Worm (Caenorhabditis elegans) whole organism, late embryonic: Measurements from ENCODE around the gene clec-78.
A peak's percentile ranks its signal among the peaks of the same experiment; 100 is the strongest.

Experiments
- C08G9.2 ChIP-seq: sonication (generic microtip); optimal IDR thresholded peaks from 2 replicates; lab custom pipeline; 2016; ENCODE audit warnings: mild to moderate bottlenecking, missing genetic modification characterization, moderate library complexity, missing compliant biosample characterization
- C38D4.7 ChIP-seq: fragments of 200-800 bp; sonication (Bioruptor generic); optimal IDR thresholded peaks from 2 replicates; lab custom pipeline; 2018; ENCODE audit warnings: mild to moderate bottlenecking, missing genetic modification characterization, moderate library complexity, missing compliant biosample characterization
- F13H6.1 ChIP-seq: sonication (generic microtip); optimal IDR thresholded peaks from 2 replicates; lab custom pipeline; 2016; ENCODE audit warnings: missing genetic modification characterization, missing compliant biosample characterization
- K02D7.2 ChIP-seq: sonication (generic microtip); optimal IDR thresholded peaks from 2 replicates; lab custom pipeline; 2017; ENCODE audit warnings: mild to moderate bottlenecking, missing genetic modification characterization, missing compliant biosample characterization
- K09A11.1 ChIP-seq: sonication (generic microtip); optimal IDR thresholded peaks from 2 replicates; lab custom pipeline; 2017; ENCODE audit warnings: antibody characterized with exemption, mild to moderate bottlenecking, missing genetic modification characterization, missing compliant biosample characterization; ENCODE audit not compliant: insufficient read depth
- Y22D7AL.16 ChIP-seq: sonication (generic microtip); optimal IDR thresholded peaks from 2 replicates; lab custom pipeline; 2016; ENCODE audit warnings: missing genetic modification characterization, missing compliant biosample characterization
- ceh-19 ChIP-seq: fragments of 200-800 bp; sonication (Bioruptor generic); optimal IDR thresholded peaks from 2 replicates; lab custom pipeline; 2018; ENCODE audit warnings: mild to moderate bottlenecking, missing genetic modification characterization, missing compliant biosample characterization
- ceh-2 ChIP-seq: sonication (generic microtip); optimal IDR thresholded peaks from 2 replicates; lab custom pipeline; 2016; ENCODE audit warnings: missing genotype, missing genetic modification characterization, missing compliant biosample characterization
- ceh-22 ChIP-seq: sonication (generic microtip); optimal IDR thresholded peaks from 2 replicates; lab custom pipeline; 2017; ENCODE audit warnings: missing biosample characterization, missing genetic modification characterization
- ceh-30 ChIP-seq: fragments of 150-350 bp; optimal IDR thresholded peaks from 2 replicates; lab custom pipeline; 2014; ENCODE audit warnings: missing biosample characterization, missing genetic modification characterization
- ceh-34 ChIP-seq: sonication (generic microtip); optimal IDR thresholded peaks from 2 replicates; lab custom pipeline; 2016; ENCODE audit warnings: mild to moderate bottlenecking, missing genetic modification characterization, missing compliant biosample characterization
- ceh-45 ChIP-seq: fragments of 200-800 bp; sonication (Bioruptor generic); IDR thresholded peaks from 2 replicates; pipeline ENCODE4 v1.3.6; 2022; ENCODE audit warnings: missing genetic modification reagents, missing genetic modification characterization, missing compliant biosample characterization
- ceh-48 ChIP-seq: sonication (generic microtip); optimal IDR thresholded peaks from 2 replicates; lab custom pipeline; 2016; ENCODE audit warnings: missing genetic modification characterization, inconsistent platforms, missing compliant biosample characterization
- ceh-6 ChIP-seq: fragments of 200-800 bp; sonication (Bioruptor generic); optimal IDR thresholded peaks from 2 replicates; lab custom pipeline; 2018; ENCODE audit warnings: mild to moderate bottlenecking, missing genetic modification characterization, missing compliant biosample characterization
- ceh-9 ChIP-seq: sonication (generic microtip); optimal IDR thresholded peaks from 2 replicates; lab custom pipeline; 2016; ENCODE audit warnings: mild to moderate bottlenecking, missing genetic modification characterization, inconsistent platforms, missing compliant biosample characterization
- dmd-4 ChIP-seq: sonication (generic microtip); optimal IDR thresholded peaks from 2 replicates; lab custom pipeline; 2016; ENCODE audit warnings: borderline replicate concordance, missing genetic modification characterization, missing compliant biosample characterization
- elt-4 ChIP-seq: sonication (generic microtip); optimal IDR thresholded peaks from 2 replicates; lab custom pipeline; 2016; ENCODE audit warnings: missing genetic modification characterization, missing compliant biosample characterization
- ets-4 ChIP-seq: sonication (generic microtip); optimal IDR thresholded peaks from 2 replicates; lab custom pipeline; 2016; ENCODE audit warnings: missing genetic modification characterization, missing compliant biosample characterization
- eyg-1 ChIP-seq: sonication (generic microtip); optimal IDR thresholded peaks from 2 replicates; lab custom pipeline; 2016; ENCODE audit warnings: missing genotype, missing genetic modification characterization, missing compliant biosample characterization
- fax-1 ChIP-seq: sonication (generic microtip); optimal IDR thresholded peaks from 2 replicates; lab custom pipeline; 2016; ENCODE audit warnings: missing genotype, missing genetic modification characterization, missing compliant biosample characterization
- fkh-10 ChIP-seq: fragments of 150-350 bp; optimal IDR thresholded peaks from 2 replicates; lab custom pipeline; 2014; ENCODE audit warnings: missing biosample characterization, missing genetic modification reagents, missing genetic modification characterization
- fkh-6 ChIP-seq: sonication (generic microtip); optimal IDR thresholded peaks from 2 replicates; lab custom pipeline; 2016; ENCODE audit warnings: missing genetic modification characterization, missing compliant biosample characterization
- gmeb-2 ChIP-seq: sonication (generic microtip); optimal IDR thresholded peaks from 2 replicates; lab custom pipeline; 2016; ENCODE audit warnings: missing genetic modification characterization, inconsistent platforms, missing compliant biosample characterization
- hlh-15 ChIP-seq: sonication (generic microtip); optimal IDR thresholded peaks from 2 replicates; lab custom pipeline; 2016; ENCODE audit warnings: missing genetic modification characterization, missing compliant biosample characterization
- hlh-6 ChIP-seq: sonication (generic microtip); optimal IDR thresholded peaks from 2 replicates; lab custom pipeline; 2016; ENCODE audit warnings: missing genotype, missing genetic modification characterization, missing compliant biosample characterization
- hlh-8 ChIP-seq: sonication (generic microtip); optimal IDR thresholded peaks from 2 replicates; lab custom pipeline; 2016; ENCODE audit warnings: missing genotype, missing genetic modification characterization, missing compliant biosample characterization
- lim-6 ChIP-seq: sonication (generic microtip); optimal IDR thresholded peaks from 2 replicates; lab custom pipeline; 2016; ENCODE audit warnings: missing genetic modification characterization, missing compliant biosample characterization
- lin-11 ChIP-seq: fragments of 200-800 bp; sonication (Bioruptor generic); optimal IDR thresholded peaks from 2 replicates; lab custom pipeline; 2018; ENCODE audit warnings: mild to moderate bottlenecking, missing genetic modification characterization, missing compliant biosample characterization
- madf-2 ChIP-seq: sonication (generic microtip); optimal IDR thresholded peaks from 2 replicates; lab custom pipeline; 2017; ENCODE audit warnings: missing genetic modification characterization, missing compliant biosample characterization
- nfya-1 ChIP-seq: sonication (generic microtip); optimal IDR thresholded peaks from 2 replicates; lab custom pipeline; 2017; ENCODE audit warnings: missing genetic modification characterization, mild to moderate bottlenecking, missing compliant biosample characterization, antibody characterized with exemption, moderate library complexity
- nhr-11 ChIP-seq: fragments of 150-350 bp; optimal IDR thresholded peaks from 2 replicates; lab custom pipeline; 2014; ENCODE audit warnings: missing biosample characterization, missing genetic modification characterization
- nhr-232 ChIP-seq: sonication (generic microtip); optimal IDR thresholded peaks from 2 replicates; lab custom pipeline; 2016; ENCODE audit warnings: missing genetic modification characterization, missing compliant biosample characterization
- npax-4 ChIP-seq: sonication (generic microtip); optimal IDR thresholded peaks from 2 replicates; lab custom pipeline; 2016; ENCODE audit warnings: missing genetic modification characterization, missing compliant biosample characterization
- odd-2 ChIP-seq: sonication (generic microtip); optimal IDR thresholded peaks from 2 replicates; lab custom pipeline; 2017; ENCODE audit warnings: antibody characterized with exemption, mild to moderate bottlenecking, missing genetic modification characterization, missing compliant biosample characterization
- pag-3 ChIP-seq: sonication (generic microtip); optimal IDR thresholded peaks from 2 replicates; lab custom pipeline; 2016; ENCODE audit warnings: missing compliant biosample characterization, missing genetic modification characterization, borderline replicate concordance
- pax-1 ChIP-seq: fragments of 150-350 bp; optimal IDR thresholded peaks from 2 replicates; lab custom pipeline; 2014; ENCODE audit warnings: missing biosample characterization, missing genetic modification characterization
- pqm-1 ChIP-seq: sonication (generic microtip); optimal IDR thresholded peaks from 2 replicates; lab custom pipeline; 2016; ENCODE audit warnings: missing genetic modification characterization, missing compliant biosample characterization
- pros-1 ChIP-seq: fragments of 150-350 bp; optimal IDR thresholded peaks from 2 replicates; lab custom pipeline; 2014; ENCODE audit warnings: missing biosample characterization, missing genetic modification reagents, missing genetic modification characterization
- ref-2 ChIP-seq: sonication (generic microtip); optimal IDR thresholded peaks from 2 replicates; lab custom pipeline; 2016; ENCODE audit warnings: missing genetic modification characterization, missing compliant biosample characterization
- rnt-1 ChIP-seq: sonication (generic microtip); optimal IDR thresholded peaks from 2 replicates; lab custom pipeline; 2016; ENCODE audit warnings: missing genetic modification characterization, missing compliant biosample characterization
- sdc-2 ChIP-seq: sonication (generic microtip); optimal IDR thresholded peaks from 2 replicates; lab custom pipeline; 2016; ENCODE audit warnings: missing genotype, missing genetic modification characterization, missing compliant biosample characterization
- sox-2 ChIP-seq: fragments of 200-800 bp; sonication (Bioruptor generic); IDR thresholded peaks from 2 replicates; pipeline ENCODE4 v1.3.6; 2022; ENCODE audit warnings: missing genetic modification reagents, missing genetic modification characterization, missing compliant biosample characterization
- sox-4 ChIP-seq: sonication (generic microtip); optimal IDR thresholded peaks from 2 replicates; lab custom pipeline; 2017; ENCODE audit warnings: mild to moderate bottlenecking, missing genetic modification characterization, inconsistent platforms, missing compliant biosample characterization
- syd-9 ChIP-seq: sonication (generic microtip); optimal IDR thresholded peaks from 2 replicates; lab custom pipeline; 2016; ENCODE audit warnings: mild to moderate bottlenecking, missing genetic modification characterization, moderate library complexity, missing compliant biosample characterization
- tbx-2 ChIP-seq: sonication (generic microtip); optimal IDR thresholded peaks from 2 replicates; lab custom pipeline; 2016; ENCODE audit warnings: missing genetic modification characterization, missing compliant biosample characterization
- unc-3 ChIP-seq, 2 experiments: fragments of 200-800 bp in 1 of 2; sonication (Bioruptor generic) in 1 of 2; sonication (generic microtip) in 1 of 2; conservative IDR thresholded peaks in 1 of 2; optimal IDR thresholded peaks in 1 of 2; 2 replicates each; pipeline versions ENCODE4 v1.3.6 to Lab custom; 2016 to 2022; ENCODE audit warnings: missing compliant biosample characterization in 2 of 2, missing genetic modification characterization in 2 of 2, missing genetic modification reagents in 1 of 2
- unc-55 ChIP-seq: sonication (generic microtip); optimal IDR thresholded peaks from 2 replicates; lab custom pipeline; 2017; ENCODE audit warnings: missing biosample characterization, missing genetic modification reagents, missing genetic modification characterization
- unc-86 ChIP-seq: sonication (generic microtip); optimal IDR thresholded peaks from 2 replicates; lab custom pipeline; 2016; ENCODE audit warnings: missing genetic modification characterization, missing compliant biosample characterization
- zip-5 ChIP-seq: sonication (generic microtip); optimal IDR thresholded peaks from 2 replicates; lab custom pipeline; 2016; ENCODE audit warnings: missing genetic modification characterization, missing compliant biosample characterization
- ztf-16 ChIP-seq: sonication (generic microtip); optimal IDR thresholded peaks from 2 replicates; lab custom pipeline; 2017; ENCODE audit warnings: missing genetic modification characterization, missing compliant biosample characterization

clec-78 gene

ce11 chrIV:4041006-4041405, 52.1 kb downstream of the clec-78 start:
- TF ChIP-seq ceh-22 (tag; lab: Kevin White, UChicago) (no peak), ceh-6 (GFP tag; lab: Kevin White, UChicago) (no peak), unc-86 (no peak), lim-6 (tag; lab: Kevin White, UChicago) (no peak), rnt-1 (tag; lab: Kevin White, UChicago) (no peak), pros-1 (no peak), unc-3 (GFP tag; conservative IDR thresholded peaks at IDR 0.05; lab: Robert Waterston, UW) (no peak), unc-3 (tag; optimal IDR thresholded peaks at IDR 0.05; lab: Kevin White, UChicago) (no peak), K09A11.1 (no peak), F13H6.1 (tag; lab: Kevin White, UChicago) (no peak), Y22D7AL.16 (tag; lab: Kevin White, UChicago) (no peak), lin-11 (no peak), ceh-45 (no peak)

ce11 chrIV:4042274-4042673, 53.4 kb downstream of the clec-78 start, which contains the start of gene cdc-73:
TSS of gene cdc-73 (plus strand) at chrIV:4042575.
- TF ChIP-seq fkh-6 (tag; lab: Kevin White, UChicago) (peak; percentile 8), K02D7.2 (no peak), dmd-4 (no peak), zip-5 (tag; lab: Kevin White, UChicago) (peak; percentile 46), madf-2 (no peak), ref-2 (tag; lab: Kevin White, UChicago) (peak; percentile 33), hlh-6 (tag; lab: Kevin White, UChicago) (no peak), gmeb-2 (tag; lab: Kevin White, UChicago) (no peak), ceh-22 (tag; lab: Kevin White, UChicago) (no peak), Y22D7AL.16 (tag; lab: Kevin White, UChicago) (no peak), pag-3 (tag; lab: Kevin White, UChicago) (peak; percentile 9), K09A11.1 (no peak), tbx-2 (tag; lab: Kevin White, UChicago) (peak; percentile 72), nfya-1 (tag; lab: Kevin White, UChicago) (no peak), ceh-48 (tag; lab: Kevin White, UChicago) (no peak), C08G9.2 (peak; percentile 86), unc-86 (no peak), C38D4.7 (no peak), nhr-11 (tag; lab: Kevin White, UChicago) (no peak), ceh-9 (tag; lab: Kevin White, UChicago) (no peak), ceh-19 (GFP tag; lab: Kevin White, UChicago) (no peak), lin-11 (no peak), F13H6.1 (tag; lab: Kevin White, UChicago) (no peak), sox-4 (tag; lab: Kevin White, UChicago) (no peak), nhr-232 (no peak), npax-4 (no peak), pqm-1 (tag; lab: Kevin White, UChicago) (no peak), hlh-8 (tag; lab: Kevin White, UChicago) (peak; percentile 66), hlh-15 (tag; lab: Kevin White, UChicago) (no peak), sdc-2 (no peak), unc-55 (no peak), ceh-6 (GFP tag; lab: Kevin White, UChicago) (no peak), pax-1 (tag; lab: Kevin White, UChicago) (no peak), odd-2 (tag; lab: Kevin White, UChicago) (no peak), pros-1 (no peak), fax-1 (tag; lab: Kevin White, UChicago) (peak; percentile 25), ztf-16 (tag; lab: Kevin White, UChicago) (no peak), ets-4 (peak; percentile 80), ceh-30 (no peak), sox-2 (GFP tag; lab: Robert Waterston, UW) (no peak), ceh-2 (tag; lab: Kevin White, UChicago) (peak; percentile 74), ceh-34 (tag; lab: Kevin White, UChicago) (peak; percentile 5), eyg-1 (tag; lab: Kevin White, UChicago) (no peak), elt-4 (tag; lab: Kevin White, UChicago) (no peak), lim-6 (tag; lab: Kevin White, UChicago) (peak; percentile 2), ceh-45 (no peak), syd-9 (tag; lab: Kevin White, UChicago) (no peak), fkh-10 (no peak)
